Worm (Caenorhabditis elegans) whole organism, young adult: ENCODE results near the gene F53F4.17.

ENCODE experiments used
- B0035.1 ChIP-seq: sonication (generic microtip); optimal IDR thresholded peaks from 2 replicates; lab custom pipeline; 2016; ENCODE audit warnings: missing genetic modification characterization, mild to moderate bottlenecking, missing compliant biosample characterization, missing genotype, missing genetic modification reagents
- D2030.7 ChIP-seq: fragments of 200-800 bp; sonication (Bioruptor generic); IDR thresholded peaks from 2 replicates; pipeline ENCODE4 v1.3.6; 2022; ENCODE audit warnings: missing genetic modification reagents, missing genetic modification characterization, missing compliant biosample characterization
- F37B4.10 ChIP-seq: fragments of 200-800 bp; sonication (Bioruptor generic); IDR thresholded peaks from 2 replicates; pipeline ENCODE4 v1.3.6; 2022; ENCODE audit warnings: missing genetic modification characterization, missing compliant biosample characterization
- F49E8.2 ChIP-seq: sonication (generic microtip); optimal IDR thresholded peaks from 3 replicates; lab custom pipeline; 2017; ENCODE audit warnings: missing genetic modification characterization, mild to moderate bottlenecking, missing compliant biosample characterization, antibody characterized with exemption, moderate library complexity; ENCODE audit not compliant: insufficient read depth
- F57C9.4 ChIP-seq: sonication (generic microtip); optimal IDR thresholded peaks from 2 replicates; lab custom pipeline; 2017; ENCODE audit warnings: mild to moderate bottlenecking, missing genetic modification characterization, missing compliant biosample characterization
- Y53F4B.3 ChIP-seq: fragments of 200-800 bp; sonication (Bioruptor generic); IDR thresholded peaks from 2 replicates; pipeline ENCODE4 v1.3.6; 2022; ENCODE audit warnings: missing genetic modification reagents, missing genetic modification characterization, missing compliant biosample characterization
- Y53G8AR.9 ChIP-seq: fragments of 200-800 bp; sonication (Bioruptor generic); conservative IDR thresholded peaks from 2 replicates; pipeline ENCODE4 v1.3.6; 2022; ENCODE audit warnings: missing genetic modification reagents, missing genetic modification characterization, missing compliant biosample characterization
- Y95B8A.8 ChIP-seq: fragments of 200-800 bp; sonication (Bioruptor generic); IDR thresholded peaks from 2 replicates; pipeline ENCODE4 v1.3.6; 2022; ENCODE audit warnings: missing genetic modification reagents, missing genetic modification characterization, missing compliant biosample characterization
- aptf-2 ChIP-seq: fragments of 200-800 bp; sonication (Bioruptor generic); conservative IDR thresholded peaks from 2 replicates; pipeline ENCODE4 v1.3.6; 2022; ENCODE audit warnings: missing genetic modification reagents, missing genetic modification characterization, missing compliant biosample characterization
- aptf-3 ChIP-seq: fragments of 200-800 bp; sonication (Bioruptor generic); IDR thresholded peaks from 2 replicates; pipeline ENCODE4 v1.3.6; 2022; ENCODE audit warnings: missing genetic modification characterization, missing compliant biosample characterization
- atf-7 ChIP-seq: sonication (generic microtip); optimal IDR thresholded peaks from 2 replicates; lab custom pipeline; 2017; ENCODE audit warnings: mild to moderate bottlenecking, missing genetic modification characterization, missing compliant biosample characterization
- athp-1 ChIP-seq: sonication (generic microtip); optimal IDR thresholded peaks from 2 replicates; lab custom pipeline; 2017; ENCODE audit warnings: mild to moderate bottlenecking, missing genetic modification characterization, missing compliant biosample characterization
- bed-1 ChIP-seq: fragments of 200-800 bp; sonication (Bioruptor generic); IDR thresholded peaks from 2 replicates; pipeline ENCODE4 v1.3.6; 2022; ENCODE audit warnings: missing genetic modification reagents, missing genetic modification characterization, missing compliant biosample characterization
- cebp-1 ChIP-seq, 2 experiments: fragments of 200-800 bp in 1 of 2; sonication (Bioruptor generic) in 1 of 2; sonication (generic microtip) in 1 of 2; IDR thresholded peaks in 1 of 2; optimal IDR thresholded peaks in 1 of 2; 2 replicates each; pipeline versions ENCODE4 v1.3.6 to Lab custom; 2017 to 2022; ENCODE audit warnings: missing compliant biosample characterization in 2 of 2, missing genetic modification characterization in 2 of 2, mild to moderate bottlenecking in 1 of 2, missing genetic modification reagents in 1 of 2, moderate library complexity in 1 of 2
- ceh-100 ChIP-seq: fragments of 200-800 bp; sonication (Bioruptor generic); IDR thresholded peaks from 2 replicates; pipeline ENCODE4 v1.3.6; 2022; ENCODE audit warnings: missing genetic modification reagents, missing genetic modification characterization, missing compliant biosample characterization
- ceh-91 ChIP-seq: fragments of 200-800 bp; sonication (Bioruptor generic); IDR thresholded peaks from 2 replicates; pipeline ENCODE4 v1.3.6; 2022; ENCODE audit warnings: missing genetic modification reagents, missing genetic modification characterization, missing compliant biosample characterization
- chd-7 ChIP-seq: sonication (generic microtip); optimal IDR thresholded peaks from 2 replicates; lab custom pipeline; 2016; ENCODE audit warnings: mild to moderate bottlenecking, missing genetic modification characterization, moderate library complexity, missing compliant biosample characterization
- die-1 ChIP-seq: sonication (generic microtip); optimal IDR thresholded peaks from 2 replicates; lab custom pipeline; 2016; ENCODE audit warnings: missing genotype, mild to moderate bottlenecking, missing genetic modification characterization, missing compliant biosample characterization
- dpff-1 ChIP-seq: sonication (generic microtip); optimal IDR thresholded peaks from 2 replicates; lab custom pipeline; 2017; ENCODE audit warnings: mild to moderate bottlenecking, missing genetic modification characterization, missing compliant biosample characterization
- dpl-1 ChIP-seq: fragments of 150-350 bp; optimal IDR thresholded peaks from 2 replicates; lab custom pipeline; 2014; ENCODE audit warnings: missing biosample characterization, missing genetic modification reagents, missing genetic modification characterization
- efl-1 ChIP-seq: fragments of 150-350 bp; optimal IDR thresholded peaks from 2 replicates; lab custom pipeline; 2014; ENCODE audit warnings: missing biosample characterization, missing genetic modification reagents, missing genetic modification characterization
- egl-44 ChIP-seq: fragments of 200-800 bp; sonication (Bioruptor generic); IDR thresholded peaks from 2 replicates; pipeline ENCODE4 v1.3.6; 2022; ENCODE audit warnings: missing genetic modification reagents, missing genetic modification characterization, missing compliant biosample characterization
- egrh-3 ChIP-seq: fragments of 200-800 bp; sonication (Bioruptor generic); IDR thresholded peaks from 2 replicates; pipeline ENCODE4 v1.3.6; 2022; ENCODE audit warnings: missing genetic modification reagents, missing genetic modification characterization, missing compliant biosample characterization
- ekl-4 ChIP-seq: fragments of 200-800 bp; sonication (Bioruptor generic); IDR thresholded peaks from 2 replicates; pipeline ENCODE4 v1.3.6; 2022; ENCODE audit warnings: missing genetic modification reagents, missing genetic modification characterization, missing compliant biosample characterization
- ets-4 ChIP-seq: fragments of 200-800 bp; sonication (Bioruptor generic); optimal IDR thresholded peaks from 2 replicates; lab custom pipeline; 2018; ENCODE audit warnings: mild to moderate bottlenecking, missing genetic modification characterization, missing compliant biosample characterization
- him-1 ChIP-seq: sonication (generic microtip); optimal IDR thresholded peaks from 2 replicates; lab custom pipeline; 2016; ENCODE audit warnings: missing genotype, missing genetic modification reagents, missing genetic modification characterization, missing compliant biosample characterization
- hrde-1 ChIP-seq: sonication (generic microtip); optimal IDR thresholded peaks from 2 replicates; lab custom pipeline; 2016; ENCODE audit warnings: missing genetic modification characterization, mild to moderate bottlenecking, missing compliant biosample characterization, moderate library complexity, missing genotype, missing genetic modification reagents, borderline replicate concordance
- let-526 ChIP-seq: fragments of 200-800 bp; sonication (Bioruptor generic); IDR thresholded peaks from 2 replicates; pipeline ENCODE4 v1.3.6; 2022; ENCODE audit warnings: missing genetic modification reagents, missing genetic modification characterization, missing compliant biosample characterization
- let-607 ChIP-seq, 2 experiments: fragments of 200-800 bp in 1 of 2; sonication (Bioruptor generic) in 1 of 2; sonication (generic microtip) in 1 of 2; optimal IDR thresholded peaks; 2 replicates each; lab custom pipeline; 2016 to 2018; ENCODE audit warnings: mild to moderate bottlenecking in 2 of 2, missing compliant biosample characterization in 2 of 2, missing genetic modification characterization in 2 of 2, moderate library complexity in 2 of 2, missing genotype in 1 of 2
- lin-40 ChIP-seq: sonication (generic microtip); optimal IDR thresholded peaks from 2 replicates; lab custom pipeline; 2016; ENCODE audit warnings: missing genetic modification characterization, mild to moderate bottlenecking, missing compliant biosample characterization, missing genotype, missing genetic modification reagents
- lin-54 ChIP-seq: fragments of 200-800 bp; sonication (Bioruptor generic); optimal IDR thresholded peaks from 2 replicates; lab custom pipeline; 2018; ENCODE audit warnings: mild to moderate bottlenecking, missing genetic modification characterization, missing compliant biosample characterization
- madf-6 ChIP-seq: fragments of 200-800 bp; sonication (Bioruptor generic); IDR thresholded peaks from 2 replicates; pipeline ENCODE4 v1.3.6; 2022; ENCODE audit warnings: missing genetic modification reagents, missing genetic modification characterization, missing compliant biosample characterization
- mcd-1 ChIP-seq: fragments of 200-800 bp; sonication (Bioruptor generic); IDR thresholded peaks from 2 replicates; pipeline ENCODE4 v1.3.6; 2022; ENCODE audit warnings: missing genetic modification reagents, missing genetic modification characterization, missing compliant biosample characterization
- nfya-1 ChIP-seq: sonication (generic microtip); optimal IDR thresholded peaks from 2 replicates; lab custom pipeline; 2017; ENCODE audit warnings: antibody characterized with exemption, missing compliant biosample characterization, missing genetic modification characterization, borderline replicate concordance; ENCODE audit not compliant: insufficient read depth
- nhr-80 ChIP-seq: sonication (generic microtip); optimal IDR thresholded peaks from 2 replicates; lab custom pipeline; 2016; ENCODE audit warnings: missing genetic modification characterization, missing compliant biosample characterization
- nhr-90 ChIP-seq: sonication (generic microtip); optimal IDR thresholded peaks from 2 replicates; lab custom pipeline; 2016; ENCODE audit warnings: missing genotype, mild to moderate bottlenecking, missing genetic modification characterization, missing compliant biosample characterization
- pbrm-1 ChIP-seq: fragments of 200-800 bp; sonication (Bioruptor generic); IDR thresholded peaks from 2 replicates; pipeline ENCODE4 v1.3.6; 2022; ENCODE audit warnings: missing genetic modification reagents, missing genetic modification characterization, missing compliant biosample characterization
- pha-4 ChIP-seq: fragments of 150-350 bp; sonication (generic microtip); optimal IDR thresholded peaks from 2 replicates; lab custom pipeline; 2014; ENCODE audit warnings: missing biosample characterization, missing genetic modification reagents, missing genetic modification characterization
- rec-8 ChIP-seq, 2 experiments: sonication (generic microtip); optimal IDR thresholded peaks; 2 replicates each; lab custom pipeline; 2016; ENCODE audit warnings: mild to moderate bottlenecking in 2 of 2, missing genetic modification characterization in 2 of 2, missing genetic modification reagents in 2 of 2, missing genotype in 2 of 2, missing biosample characterization in 1 of 2, missing compliant biosample characterization in 1 of 2, moderate library complexity in 1 of 2
- rpc-1 ChIP-seq, 2 experiments: fragments of 150-350 bp in 1 of 2; sonication (generic microtip) in 1 of 2; optimal IDR thresholded peaks; 2 replicates each; lab custom pipeline; 2014 to 2018; ENCODE audit warnings: missing biosample characterization in 1 of 2, missing genetic modification characterization in 1 of 2, missing genetic modification reagents in 1 of 2, missing genotype in 1 of 2
- sea-2 ChIP-seq: fragments of 200-800 bp; sonication (Bioruptor generic); IDR thresholded peaks from 2 replicates; pipeline ENCODE4 v1.3.6; 2022; ENCODE audit warnings: missing genetic modification characterization, missing compliant biosample characterization
- snpc-1.3 ChIP-seq: sonication (generic microtip); optimal IDR thresholded peaks from 2 replicates; lab custom pipeline; 2017; ENCODE audit warnings: missing genetic modification characterization, mild to moderate bottlenecking, missing compliant biosample characterization, antibody characterized with exemption, moderate library complexity, missing genotype, missing genetic modification reagents; ENCODE audit not compliant: insufficient read depth
- snpc-3.4 ChIP-seq: sonication (generic microtip); optimal IDR thresholded peaks from 2 replicates; lab custom pipeline; 2017; ENCODE audit warnings: missing genetic modification characterization, mild to moderate bottlenecking, missing compliant biosample characterization, antibody characterized with exemption, moderate library complexity, missing genotype, missing genetic modification reagents
- somi-1 ChIP-seq: fragments of 200-800 bp; sonication (Bioruptor generic); optimal IDR thresholded peaks from 2 replicates; lab custom pipeline; 2018; ENCODE audit warnings: mild to moderate bottlenecking, missing genetic modification characterization, missing compliant biosample characterization
- zfh-2 ChIP-seq: fragments of 200-800 bp; sonication (Bioruptor generic); conservative IDR thresholded peaks from 2 replicates; pipeline ENCODE4 v1.3.6; 2022; ENCODE audit warnings: missing genetic modification reagents, missing genetic modification characterization, missing compliant biosample characterization
- zim-3 ChIP-seq: sonication (generic microtip); optimal IDR thresholded peaks from 2 replicates; lab custom pipeline; 2017; ENCODE audit warnings: mild to moderate bottlenecking, missing genetic modification characterization, moderate library complexity, missing compliant biosample characterization
- ztf-18 ChIP-seq: sonication (generic microtip); optimal IDR thresholded peaks from 2 replicates; lab custom pipeline; 2016; ENCODE audit warnings: missing genotype, mild to moderate bottlenecking, missing genetic modification characterization, missing compliant biosample characterization

Gene F53F4.17

DNA sequence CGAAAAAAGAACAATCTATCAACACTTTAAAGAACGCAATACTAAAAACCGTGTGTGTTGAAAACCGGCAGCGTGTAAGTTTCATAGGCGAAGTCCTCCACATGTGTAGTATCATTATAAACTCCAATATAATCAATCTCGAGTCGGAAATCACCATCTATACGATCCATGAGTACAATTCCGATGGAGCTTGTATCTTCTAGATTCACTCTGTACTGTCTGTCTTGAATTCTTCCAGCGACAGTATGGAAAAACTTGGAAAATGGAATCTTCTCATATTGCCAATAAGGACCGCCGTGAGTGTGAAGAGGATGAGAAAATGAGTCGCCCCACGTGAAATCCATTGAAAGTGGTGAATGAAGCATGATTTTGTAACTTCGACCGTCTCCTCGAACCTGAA, 21.0 kb upstream of the F53F4.17 start (continued):
- no peak for TF ChIP-seq aptf-2 (GFP tag; lab: Robert Waterston, UW)
- peak; percentile 6 for TF ChIP-seq B0035.1 (tag; lab: Kevin White, UChicago)
- peak; percentile 55 for TF ChIP-seq die-1
- no peak for TF ChIP-seq snpc-1.3 (tag; lab: Kevin White, UChicago)
- TF ChIP-seq Y53G8AR.9 (GFP tag; lab: Robert Waterston, UW): peak; percentile 90
- TF ChIP-seq D2030.7 (GFP tag; lab: Robert Waterston, UW): no peak
- TF ChIP-seq ekl-4: peak; percentile 75
- peak in 1 of 2 experiments; percentile 70 for TF ChIP-seq let-607 (tag; optimal IDR thresholded peaks at IDR 0.05; lab: Kevin White, UChicago)
- no peak for TF ChIP-seq efl-1 (GFP tag; lab: Kevin White, UChicago)
- TF ChIP-seq let-526 (GFP tag; lab: Robert Waterston, UW): 0 out of 2 replicates have a peak, but pooled peaks have one; percentile 11
- TF ChIP-seq egrh-3 (GFP tag; lab: Robert Waterston, UW): no peak
- no peak for TF ChIP-seq zfh-2 (GFP tag; lab: Robert Waterston, UW)
- TF ChIP-seq chd-7: peak; percentile 65
- TF ChIP-seq him-1 (tag; lab: Kevin White, UChicago): no peak
- TF ChIP-seq cebp-1 (GFP tag; IDR thresholded peaks at IDR 0.05; lab: Robert Waterston, UW): no peak
- TF ChIP-seq cebp-1 (tag; optimal IDR thresholded peaks at IDR 0.05; lab: Kevin White, UChicago): peak; percentile 47
- no peak for TF ChIP-seq rpc-1 (optimal IDR thresholded peaks at IDR 0.05; lab: Kevin White, UChicago)
- TF ChIP-seq rpc-1 (tag; optimal IDR thresholded peaks at IDR 0.05; lab: Kevin White, UChicago): no peak
- TF ChIP-seq nhr-80 (tag; lab: Kevin White, UChicago): no peak
- no peak for TF ChIP-seq somi-1
- peak; percentile 67 for TF ChIP-seq dpff-1 (tag; lab: Kevin White, UChicago)
- 0 out of 2 replicates have a peak, but pooled peaks have one; percentile 71 for TF ChIP-seq Y95B8A.8 (GFP tag; lab: Robert Waterston, UW)
- peak; percentile 79 for TF ChIP-seq F57C9.4 (tag; lab: Kevin White, UChicago)
- TF ChIP-seq sea-2 (GFP tag; lab: Robert Waterston, UW): no peak
- TF ChIP-seq F37B4.10: no peak
- TF ChIP-seq lin-40: peak; percentile 59
- TF ChIP-seq zim-3 (tag; lab: Kevin White, UChicago): no peak
- peak; percentile 51 for TF ChIP-seq madf-6 (GFP tag; lab: Robert Waterston, UW)
- no peak for TF ChIP-seq nfya-1 (tag; lab: Kevin White, UChicago)
- TF ChIP-seq hrde-1 (tag; lab: Kevin White, UChicago): peak; percentile 0
- no peak for TF ChIP-seq ztf-18 (tag; lab: Kevin White, UChicago)
- TF ChIP-seq dpl-1: no peak
- TF ChIP-seq pbrm-1 (GFP tag; lab: Robert Waterston, UW): no peak
- TF ChIP-seq aptf-3 (GFP tag; lab: Robert Waterston, UW): no peak
- TF ChIP-seq Y53F4B.3: no peak
- no peak for TF ChIP-seq bed-1 (GFP tag; lab: Robert Waterston, UW)

DNA sequence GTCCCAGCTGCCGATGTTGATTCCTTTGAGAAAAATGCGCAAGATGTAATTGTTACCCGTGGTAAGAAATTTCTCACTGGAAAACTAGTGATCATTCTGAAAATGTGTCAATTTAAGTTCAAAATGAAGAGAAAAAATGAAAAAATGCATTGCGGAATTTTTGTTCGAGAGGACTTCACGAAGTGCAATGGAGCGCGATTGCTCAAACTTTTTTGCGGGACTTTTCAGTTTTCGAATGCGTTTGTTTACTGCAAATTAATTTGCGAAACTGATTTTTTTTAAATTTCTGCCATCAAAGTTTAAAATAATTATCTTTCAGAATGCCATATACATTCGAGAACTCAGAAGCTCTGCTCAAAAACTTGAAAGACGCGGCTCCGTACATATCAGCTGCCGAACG, 19.5 kb upstream of the F53F4.17 start, which contains the start of the genes nuaf-1 and bir-2:
Gene nuaf-1 (minus strand): TSS at position 98 of the 400 bp plus-strand sequence.
Gene bir-2 (plus strand): TSS at position 318 of the 400 bp plus-strand sequence.
- no peak for TF ChIP-seq egl-44
- TF ChIP-seq ets-4: no peak
- TF ChIP-seq ceh-91 (GFP tag; lab: Robert Waterston, UW): no peak
- no peak for TF ChIP-seq rec-8 (tag; optimal IDR thresholded peaks at IDR 0.05; lab: Kevin White, UChicago)
- no peak for TF ChIP-seq F49E8.2 (tag; lab: Kevin White, UChicago)
- TF ChIP-seq lin-54 (GFP tag; lab: Kevin White, UChicago): peak; percentile 65
- TF ChIP-seq athp-1: no peak
- TF ChIP-seq pha-4 (tag; lab: Kevin White, UChicago): no peak
- peak; percentile 67 for TF ChIP-seq snpc-3.4 (tag; lab: Kevin White, UChicago)
- TF ChIP-seq atf-7 (tag; lab: Kevin White, UChicago): no peak
- no peak for TF ChIP-seq die-1
- TF ChIP-seq mcd-1 (GFP tag; lab: Robert Waterston, UW): peak; percentile 94
- no peak for TF ChIP-seq sea-2 (GFP tag; lab: Robert Waterston, UW)
- TF ChIP-seq ceh-100 (GFP tag; lab: Robert Waterston, UW): no peak
- TF ChIP-seq nhr-90 (tag; lab: Kevin White, UChicago): no peak
